Worm (Caenorhabditis elegans) whole organism, L3 larva: ENCODE data around the gene R04D3.4.
A peak's percentile ranks its signal among the peaks of the same experiment; 100 is the strongest.

Experiments
- elt-1 ChIP-seq: fragments of 150-350 bp; optimal IDR thresholded peaks from 2 replicates; lab custom pipeline; 2014; ENCODE audit warnings: missing biosample characterization, missing genetic modification characterization
- fkh-10 ChIP-seq: sonication (generic microtip); optimal IDR thresholded peaks from 2 replicates; lab custom pipeline; 2017; ENCODE audit warnings: missing biosample characterization, missing genetic modification reagents, missing genetic modification characterization
- hmg-11 ChIP-seq: sonication (generic microtip); optimal IDR thresholded peaks from 2 replicates; lab custom pipeline; 2016; ENCODE audit warnings: missing genetic modification characterization, missing compliant biosample characterization
- jun-1 ChIP-seq: fragments of 150-350 bp; optimal IDR thresholded peaks from 2 replicates; lab custom pipeline; 2014; ENCODE audit warnings: missing biosample characterization, missing genetic modification reagents, missing genetic modification characterization
- lin-15B ChIP-seq: fragments of 150-350 bp; optimal IDR thresholded peaks from 2 replicates; lab custom pipeline; 2014; ENCODE audit warnings: missing biosample characterization, missing genetic modification characterization
- lin-39 ChIP-seq: fragments of 150-350 bp; optimal IDR thresholded peaks from 2 replicates; lab custom pipeline; 2018; ENCODE audit warnings: missing biosample characterization, missing genetic modification reagents, missing genetic modification characterization
- mml-1 ChIP-seq: fragments of 150-350 bp; sonication (generic microtip); optimal IDR thresholded peaks from 3 replicates; lab custom pipeline; 2014; ENCODE audit warnings: missing biosample characterization, missing genetic modification characterization
- nhr-11 ChIP-seq: fragments of 150-350 bp; optimal IDR thresholded peaks from 2 replicates; lab custom pipeline; 2014; ENCODE audit warnings: missing biosample characterization, missing genetic modification characterization
- skn-1 ChIP-seq: fragments of 150-350 bp; optimal IDR thresholded peaks from 2 replicates; lab custom pipeline; 2014; ENCODE audit warnings: missing biosample characterization, missing genetic modification characterization
- tbx-2 ChIP-seq: sonication (generic microtip); optimal IDR thresholded peaks from 2 replicates; lab custom pipeline; 2016; ENCODE audit warnings: mild to moderate bottlenecking, missing genetic modification characterization, missing compliant biosample characterization
- unc-62 ChIP-seq: fragments of 150-350 bp; sonication (generic microtip); optimal IDR thresholded peaks from 4 replicates; lab custom pipeline; 2014; ENCODE audit warnings: missing biosample characterization, missing genetic modification reagents, missing genetic modification characterization
- ztf-4 ChIP-seq: fragments of 150-350 bp; optimal IDR thresholded peaks from 2 replicates; lab custom pipeline; 2014; ENCODE audit warnings: missing biosample characterization, missing genetic modification characterization

DNA sequence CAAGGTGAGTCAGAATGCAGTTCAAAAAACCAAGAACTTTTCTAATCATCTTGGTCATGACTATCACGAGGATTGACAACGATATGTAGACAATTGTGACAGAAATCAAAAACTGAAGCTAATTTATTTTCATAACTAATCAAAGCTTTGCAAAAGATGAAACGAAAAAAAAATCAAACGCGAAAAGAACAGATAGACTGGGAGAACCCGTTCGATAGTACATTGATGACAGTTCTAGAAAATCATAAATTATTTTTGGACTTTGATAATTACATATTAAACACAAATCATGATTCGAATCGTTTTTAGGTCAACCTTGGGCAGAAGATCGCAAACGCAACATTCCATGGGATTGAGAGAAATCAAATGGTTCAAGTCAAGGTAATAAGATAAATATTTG is 36.4 kb upstream of the R04D3.4 start:
- TF ChIP-seq skn-1 (tag; lab: Kevin White, UChicago): no peak
- TF ChIP-seq unc-62 (GFP tag; lab: Kevin White, UChicago): peak; percentile 8
- TF ChIP-seq mml-1 (tag; lab: Kevin White, UChicago): no peak
- TF ChIP-seq hmg-11 (tag; lab: Kevin White, UChicago): no peak
- TF ChIP-seq nhr-11 (tag; lab: Kevin White, UChicago): no peak
- peak; percentile 11 for TF ChIP-seq jun-1 (tag; lab: Kevin White, UChicago)
- no peak for TF ChIP-seq fkh-10
- TF ChIP-seq lin-39 (tag; lab: Kevin White, UChicago): no peak
- TF ChIP-seq ztf-4: no peak
- no peak for TF ChIP-seq elt-1
- TF ChIP-seq tbx-2 (tag; lab: Kevin White, UChicago): no peak
- no peak for TF ChIP-seq lin-15B (tag; lab: Kevin White, UChicago)
